Fruit fly (Drosophila melanogaster) whole organism, embryonic: Measurements from ENCODE around the gene VhaAC39-1.

Experiments used
- CG18262 ChIP-seq: fragments of 200-800 bp; optimal IDR thresholded peaks from 3 replicates; lab custom pipeline; 2019; ENCODE audit warnings: missing biosample characterization, mild to moderate bottlenecking, missing genetic modification characterization, moderate library complexity
- CG3838 ChIP-seq: fragments of 200-800 bp; sonication (Bioruptor generic); optimal IDR thresholded peaks from 3 replicates; lab custom pipeline; 2016; ENCODE audit warnings: missing biosample characterization, missing genetic modification characterization
- CG5245 ChIP-seq: fragments of 200-800 bp; sonication (Bioruptor generic); optimal IDR thresholded peaks from 3 replicates; lab custom pipeline; 2016; ENCODE audit warnings: missing biosample characterization, missing genetic modification characterization
- dan ChIP-seq: fragments of 200-800 bp; sonication (Bioruptor generic); IDR thresholded peaks from 2 replicates; pipeline ENCODE4 v1.3.6; 2022; ENCODE audit warnings: missing biosample characterization, missing genetic modification characterization
- knrl ChIP-seq: fragments of 200-800 bp; sonication (Bioruptor generic); IDR thresholded peaks from 3 replicates; pipeline ENCODE4 v1.3.6; 2022; ENCODE audit warnings: missing biosample characterization, missing genetic modification characterization; ENCODE audit not compliant: partially characterized antibody
- org-1 ChIP-seq: fragments of 200-800 bp; sonication (Bioruptor generic); optimal IDR thresholded peaks from 2 replicates; lab custom pipeline; 2017; ENCODE audit warnings: missing biosample characterization, missing genetic modification characterization
- tll ChIP-seq, 2 experiments: fragments of 200-800 bp in 1 of 2; fragments of >200 bp in 1 of 2; sonication (Bioruptor generic) in 1 of 2; optimal IDR thresholded peaks; 2 replicates each; lab custom pipeline; 2017 to 2019; ENCODE audit warnings: missing biosample characterization in 2 of 2, missing genetic modification characterization in 2 of 2, mild to moderate bottlenecking in 1 of 2, moderate library complexity in 1 of 2
- ttk ChIP-seq: fragments of 200-800 bp; sonication (Bioruptor generic); IDR thresholded peaks from 2 replicates; pipeline ENCODE4 v2.1.2; 2022; ENCODE audit warnings: missing biosample characterization, missing genetic modification characterization

dm6 chrX:3833109-3833657 is 47.4 kb upstream of the VhaAC39-1 start:
- TF ChIP-seq ttk (GFP tag; lab: Robert Waterston, UW) (no peak), tll (GFP tag; optimal IDR thresholded peaks at IDR 0.05; lab: Kevin White, UChicago) (no peak), CG18262 (no peak), CG3838 (GFP tag; lab: Kevin White, UChicago) (no peak), org-1 (no peak), knrl (no peak), dan (GFP tag; lab: Robert Waterston, UW) (no peak), CG5245 (GFP tag; lab: Kevin White, UChicago) (no peak)
